Worm (Caenorhabditis elegans) whole organism, L4/young adult: ENCODE data around the gene cla-1.

Experiments used
- W03F9.2 ChIP-seq: fragments of 150-350 bp; optimal IDR thresholded peaks from 2 replicates; lab custom pipeline; 2014; ENCODE audit warnings: missing biosample characterization, missing genetic modification characterization
- him-1 ChIP-seq: sonication (generic microtip); optimal IDR thresholded peaks from 2 replicates; lab custom pipeline; 2016; ENCODE audit warnings: missing genotype, missing genetic modification reagents, missing genetic modification characterization, missing compliant biosample characterization

ce11 chrIV:7550445-7550844, 38.3 kb upstream of the cla-1 start, which contains the start of gene pam-1:
- no peak for TF ChIP-seq him-1 (tag; lab: Kevin White, UChicago)
- TF ChIP-seq W03F9.2 (tag; lab: Kevin White, UChicago), result no peak
